Fruit fly (Drosophila melanogaster) whole organism, embryonic: ENCODE data around the gene CG6527.

Experiments used
- Bgb ChIP-seq: fragments of 200-800 bp; sonication (Bioruptor generic); IDR thresholded peaks from 2 replicates; pipeline ENCODE4 v1.3.6; 2022; ENCODE audit warnings: missing biosample characterization, missing genetic modification characterization; ENCODE audit not compliant: partially characterized antibody
- CG10209 ChIP-seq: fragments of 200-800 bp; sonication (Bioruptor generic); optimal IDR thresholded peaks from 3 replicates; lab custom pipeline; 2017; ENCODE audit warnings: missing biosample characterization, mild to moderate bottlenecking, missing genetic modification characterization, missing genetic modification reagents
- CG10462 ChIP-seq: fragments of 200-800 bp; sonication (Bioruptor generic); optimal IDR thresholded peaks from 2 replicates; lab custom pipeline; 2016; ENCODE audit warnings: missing biosample characterization, missing genetic modification characterization
- CG10543 ChIP-seq: fragments of 200-800 bp; sonication (Bioruptor generic); optimal IDR thresholded peaks from 3 replicates; lab custom pipeline; 2017; ENCODE audit warnings: missing biosample characterization, mild to moderate bottlenecking, missing genetic modification characterization, moderate library complexity
- CG10565 ChIP-seq: fragments of 200-800 bp; sonication (Bioruptor generic); optimal IDR thresholded peaks from 3 replicates; lab custom pipeline; 2016; ENCODE audit warnings: missing biosample characterization, mild to moderate bottlenecking, missing genetic modification characterization
- CG12104 ChIP-seq: fragments of 200-800 bp; sonication (Bioruptor generic); optimal IDR thresholded peaks from 3 replicates; lab custom pipeline; 2016; ENCODE audit warnings: missing biosample characterization, missing genetic modification characterization
- CG12236 ChIP-seq: fragments of 200-800 bp; sonication (Bioruptor generic); optimal IDR thresholded peaks from 2 replicates; lab custom pipeline; 2016; ENCODE audit warnings: missing biosample characterization, missing genetic modification characterization
- CG12391 ChIP-seq: fragments of 200-800 bp; sonication (Bioruptor generic); optimal IDR thresholded peaks from 3 replicates; lab custom pipeline; 2018; ENCODE audit warnings: missing biosample characterization, mild to moderate bottlenecking, missing genetic modification characterization, moderate library complexity
- CG12942 ChIP-seq: fragments of 200-800 bp; sonication (Bioruptor generic); optimal IDR thresholded peaks from 3 replicates; lab custom pipeline; 2016; ENCODE audit warnings: missing biosample characterization, missing genetic modification characterization
- CG15514 ChIP-seq: fragments of 200-800 bp; sonication (Bioruptor generic); optimal IDR thresholded peaks from 3 replicates; lab custom pipeline; 2017; ENCODE audit warnings: missing biosample characterization, missing genetic modification characterization, mild to moderate bottlenecking, moderate library complexity, missing genetic modification reagents
- CG2116 ChIP-seq: fragments of 200-800 bp; sonication (Bioruptor generic); optimal IDR thresholded peaks from 3 replicates; lab custom pipeline; 2018; ENCODE audit warnings: missing biosample characterization, mild to moderate bottlenecking, missing genetic modification characterization
- CG2129 ChIP-seq: fragments of 200-800 bp; sonication (Bioruptor generic); IDR thresholded peaks from 2 replicates; pipeline ENCODE4 v1.3.6; 2022; ENCODE audit warnings: missing biosample characterization, missing genetic modification characterization; ENCODE audit not compliant: partially characterized antibody
- CG30403 ChIP-seq: fragments of 200-800 bp; sonication (Bioruptor generic); optimal IDR thresholded peaks from 3 replicates; lab custom pipeline; 2016; ENCODE audit warnings: missing biosample characterization, missing genetic modification characterization
- CG31224 ChIP-seq: fragments of 200-800 bp; sonication (Bioruptor generic); IDR thresholded peaks from 2 replicates; pipeline ENCODE4 v1.3.6; 2022; ENCODE audit warnings: missing biosample characterization, missing genetic modification characterization
- CG31365 ChIP-seq: fragments of 200-800 bp; sonication (Bioruptor generic); optimal IDR thresholded peaks from 2 replicates; lab custom pipeline; 2018; ENCODE audit warnings: missing biosample characterization, mild to moderate bottlenecking, missing genetic modification characterization
- CG31388 ChIP-seq: fragments of 200-800 bp; sonication (Bioruptor generic); optimal IDR thresholded peaks from 2 replicates; lab custom pipeline; 2016; ENCODE audit warnings: missing biosample characterization, missing genetic modification characterization
- CG3281 ChIP-seq: fragments of 200-800 bp; sonication (Bioruptor generic); optimal IDR thresholded peaks from 3 replicates; lab custom pipeline; 2017; ENCODE audit warnings: missing biosample characterization, mild to moderate bottlenecking, missing genetic modification characterization
- CG3726 ChIP-seq: fragments of 200-800 bp; sonication (Bioruptor generic); IDR thresholded peaks from 3 replicates; pipeline ENCODE4, ENCODE4 v1.3.6; 2022; ENCODE audit warnings: missing biosample characterization, missing genetic modification characterization
- CG4360 ChIP-seq: fragments of 200-800 bp; sonication (Bioruptor generic); IDR thresholded peaks from 2 replicates; pipeline ENCODE4 v1.3.6; 2022; ENCODE audit warnings: missing biosample characterization, missing genetic modification characterization
- CG4424 ChIP-seq: fragments of 200-800 bp; sonication (Bioruptor generic); optimal IDR thresholded peaks from 3 replicates; lab custom pipeline; 2016; ENCODE audit warnings: missing biosample characterization, missing genetic modification characterization
- CG4617 ChIP-seq: fragments of 200-800 bp; sonication (Bioruptor generic); optimal IDR thresholded peaks from 3 replicates; lab custom pipeline; 2016; ENCODE audit warnings: missing biosample characterization, missing genetic modification characterization, borderline replicate concordance
- CG4730 ChIP-seq: fragments of 200-800 bp; sonication (Bioruptor generic); IDR thresholded peaks from 2 replicates; pipeline ENCODE4 v1.3.6; 2022; ENCODE audit warnings: missing biosample characterization, missing genetic modification characterization
- CG4820 ChIP-seq: fragments of 200-800 bp; sonication (Bioruptor generic); optimal IDR thresholded peaks from 3 replicates; lab custom pipeline; 2016; ENCODE audit warnings: missing biosample characterization, missing genetic modification characterization
- CG5180 ChIP-seq: fragments of 200-800 bp; sonication (Bioruptor generic); optimal IDR thresholded peaks from 3 replicates; lab custom pipeline; 2017; ENCODE audit warnings: missing biosample characterization, missing genetic modification characterization, mild to moderate bottlenecking, moderate library complexity, missing genetic modification reagents
- CG6254 ChIP-seq: fragments of 200-800 bp; sonication (Bioruptor generic); optimal IDR thresholded peaks from 3 replicates; lab custom pipeline; 2017; ENCODE audit warnings: mild to moderate bottlenecking, missing biosample characterization, missing genetic modification reagents, missing genetic modification characterization
- CG9437 ChIP-seq: fragments of 200-800 bp; sonication (Bioruptor generic); optimal IDR thresholded peaks from 2 replicates; lab custom pipeline; 2018; ENCODE audit warnings: missing biosample characterization, mild to moderate bottlenecking, missing genetic modification characterization
- Dbx ChIP-seq: fragments of 200-800 bp; sonication (Bioruptor generic); IDR thresholded peaks from 3 replicates; pipeline ENCODE4 v1.3.6; 2022; ENCODE audit warnings: missing biosample characterization, missing genetic modification characterization
- Dfd ChIP-seq, 2 experiments: fragments of >200 bp; optimal IDR thresholded peaks; 2 replicates each; lab custom pipeline; 2017; ENCODE audit warnings: missing biosample characterization in 2 of 2, missing genetic modification characterization in 2 of 2
- Gsc ChIP-seq: fragments of 200-800 bp; sonication (Bioruptor generic); IDR thresholded peaks from 2 replicates; pipeline ENCODE4 v1.3.6; 2022; ENCODE audit warnings: missing biosample characterization, missing genetic modification characterization
- Hand ChIP-seq: fragments of 200-800 bp; sonication (Bioruptor generic); optimal IDR thresholded peaks from 2 replicates; lab custom pipeline; 2017; ENCODE audit warnings: mild to moderate bottlenecking, missing biosample characterization, missing genetic modification reagents, missing genetic modification characterization
- Hr51 ChIP-seq, 2 experiments: fragments of 200-800 bp; sonication (Bioruptor generic); optimal IDR thresholded peaks; 2 replicates in 1 of 2; 3 replicates in 1 of 2; lab custom pipeline; 2016 to 2018; ENCODE audit warnings: missing biosample characterization in 2 of 2, missing genetic modification characterization in 2 of 2, mild to moderate bottlenecking in 1 of 2, moderate library complexity in 1 of 2
- Mes4 ChIP-seq: fragments of 200-800 bp; sonication (Bioruptor generic); optimal IDR thresholded peaks from 2 replicates; lab custom pipeline; 2016; ENCODE audit warnings: missing biosample characterization, missing genetic modification characterization
- Poxn ChIP-seq: fragments of 200-800 bp; sonication (Bioruptor generic); IDR thresholded peaks from 2 replicates; pipeline ENCODE4 v1.3.6; 2022; ENCODE audit warnings: missing biosample characterization, missing genetic modification characterization
- Spps ChIP-seq: fragments of 200-800 bp; sonication (Bioruptor generic); optimal IDR thresholded peaks from 2 replicates; lab custom pipeline; 2018; ENCODE audit warnings: missing biosample characterization, mild to moderate bottlenecking, missing genetic modification characterization
- ase ChIP-seq: fragments of 200-800 bp; sonication (Bioruptor generic); IDR thresholded peaks from 3 replicates; pipeline ENCODE4 v1.3.6; 2022; ENCODE audit warnings: missing biosample characterization, missing genetic modification characterization
- bbx ChIP-seq: fragments of 200-800 bp; sonication (Bioruptor generic); IDR thresholded peaks from 2 replicates; pipeline ENCODE4 v1.3.6; 2022; ENCODE audit warnings: missing biosample characterization, missing genetic modification characterization; ENCODE audit not compliant: partially characterized antibody
- cato ChIP-seq: fragments of 200-800 bp; sonication (Bioruptor generic); optimal IDR thresholded peaks from 2 replicates; lab custom pipeline; 2016; ENCODE audit warnings: missing biosample characterization, missing genetic modification characterization, borderline replicate concordance
- ems ChIP-seq: fragments of 200-800 bp; sonication (Bioruptor generic); optimal IDR thresholded peaks from 3 replicates; lab custom pipeline; 2016; ENCODE audit warnings: missing biosample characterization, missing genetic modification characterization
- gsb ChIP-seq: fragments of 200-800 bp; sonication (Bioruptor generic); IDR thresholded peaks from 2 replicates; pipeline ENCODE4 v1.3.6; 2022; ENCODE audit warnings: missing biosample characterization, missing genetic modification characterization
- luna ChIP-seq: fragments of 200-800 bp; sonication (Bioruptor generic); optimal IDR thresholded peaks from 2 replicates; lab custom pipeline; 2016; ENCODE audit warnings: missing biosample characterization, missing genetic modification characterization
- nerfin-1 ChIP-seq: fragments of 200-800 bp; sonication (Bioruptor generic); optimal IDR thresholded peaks from 3 replicates; lab custom pipeline; 2019; ENCODE audit warnings: missing biosample characterization, mild to moderate bottlenecking, missing genetic modification characterization, moderate library complexity
- org-1 ChIP-seq: fragments of 200-800 bp; sonication (Bioruptor generic); optimal IDR thresholded peaks from 2 replicates; lab custom pipeline; 2017; ENCODE audit warnings: missing biosample characterization, missing genetic modification characterization
- pita ChIP-seq: fragments of 200-800 bp; sonication (Bioruptor generic); optimal IDR thresholded peaks from 2 replicates; lab custom pipeline; 2017; ENCODE audit warnings: missing biosample characterization, mild to moderate bottlenecking, missing genetic modification characterization
- pzg ChIP-seq: fragments of 200-800 bp; sonication (Bioruptor generic); optimal IDR thresholded peaks from 3 replicates; lab custom pipeline; 2018; ENCODE audit warnings: missing biosample characterization, mild to moderate bottlenecking, missing genetic modification characterization, moderate library complexity
- rib ChIP-seq: fragments of 200-800 bp; sonication (Bioruptor generic); IDR thresholded peaks from 2 replicates; pipeline ENCODE4 v1.3.6; 2022; ENCODE audit warnings: missing biosample characterization, missing genetic modification characterization
- seq ChIP-seq: fragments of 200-800 bp; sonication (Bioruptor generic); IDR thresholded peaks from 2 replicates; pipeline ENCODE4 v1.3.6; 2022; ENCODE audit warnings: missing biosample characterization, missing genetic modification characterization
- sim ChIP-seq: fragments of 200-800 bp; sonication (Bioruptor generic); IDR thresholded peaks from 2 replicates; pipeline ENCODE4 v1.3.6; 2022; ENCODE audit warnings: missing biosample characterization, missing genetic modification characterization
- sima ChIP-seq: fragments of 200-800 bp; sonication (Bioruptor generic); optimal IDR thresholded peaks from 2 replicates; lab custom pipeline; 2016; ENCODE audit warnings: missing biosample characterization, missing genetic modification characterization
- sqz ChIP-seq: fragments of 200-800 bp; sonication (Bioruptor generic); optimal IDR thresholded peaks from 3 replicates; lab custom pipeline; 2018; ENCODE audit warnings: missing biosample characterization, mild to moderate bottlenecking, missing genetic modification characterization
- sug ChIP-seq: fragments of 200-800 bp; optimal IDR thresholded peaks from 2 replicates; lab custom pipeline; 2019; ENCODE audit warnings: missing biosample characterization, mild to moderate bottlenecking, missing genetic modification characterization, moderate library complexity
- wor ChIP-seq: fragments of 200-800 bp; sonication (Bioruptor generic); IDR thresholded peaks from 2 replicates; pipeline ENCODE4 v1.3.6; 2022; ENCODE audit warnings: missing biosample characterization, missing genetic modification characterization

Gene CG6527

dm6 chr3L:10518945-10519344 is 39.9 kb downstream of the CG6527 start (continued):
- TF ChIP-seq CG3726 (GFP tag; lab: Robert Waterston, UW) (peak; percentile 37; the same call in 1 of the 3 replicates), CG12391 (peak; percentile 60), CG10543 (GFP tag; lab: Kevin White, UChicago) (peak; percentile 24), CG12104 (GFP tag; lab: Kevin White, UChicago) (peak; percentile 88), ems (GFP tag; lab: Kevin White, UChicago) (peak; percentile 70), pita (no peak), CG2129 (no peak), sim (peak; percentile 86), Gsc (GFP tag; lab: Robert Waterston, UW) (no peak), CG15514 (GFP tag; lab: Kevin White, UChicago) (peak; percentile 30), CG12942 (GFP tag; lab: Kevin White, UChicago) (peak; percentile 75), wor (GFP tag; lab: Robert Waterston, UW) (no peak), CG9437 (GFP tag; lab: Kevin White, UChicago) (peak; percentile 1), CG4820 (GFP tag; lab: Kevin White, UChicago) (peak; percentile 66), Spps (tag; lab: Kevin White, UChicago) (peak; percentile 87), Hr51 (GFP tag; optimal IDR thresholded peaks at IDR 0.05; lab: Kevin White, UChicago) (peak in 1 of 2 experiments; percentile 79), CG4424 (GFP tag; lab: Kevin White, UChicago) (peak; percentile 83), CG12236 (GFP tag; lab: Kevin White, UChicago) (peak; percentile 93), CG31388 (GFP tag; lab: Kevin White, UChicago) (peak; percentile 43), rib (GFP tag; lab: Robert Waterston, UW) (no peak), Mes4 (GFP tag; lab: Kevin White, UChicago) (peak; percentile 89), Poxn (GFP tag; lab: Robert Waterston, UW) (no peak), bbx (GFP tag; lab: Robert Waterston, UW) (no peak), CG2116 (GFP tag; lab: Kevin White, UChicago) (peak; percentile 72), org-1 (GFP tag; lab: Kevin White, UChicago) (peak; percentile 89), cato (GFP tag; lab: Kevin White, UChicago) (peak; percentile 60), ase (0 out of 3 replicates have a peak, but pooled peaks have one; percentile 20), pzg (GFP tag; lab: Kevin White, UChicago) (no peak), Dfd (GFP tag; optimal IDR thresholded peaks at IDR 0.05; lab: Kevin White, UChicago) (no peak), CG4360 (GFP tag; lab: Robert Waterston, UW) (peak; percentile 67), CG3281 (GFP tag; lab: Kevin White, UChicago) (peak; percentile 65), CG4730 (GFP tag; lab: Robert Waterston, UW) (no peak), CG5180 (GFP tag; lab: Kevin White, UChicago) (peak; percentile 79), seq (0 out of 2 replicates have a peak, but pooled peaks have one; percentile 40), gsb (GFP tag; lab: Robert Waterston, UW) (no peak), nerfin-1 (tag; lab: Kevin White, UChicago) (peak; percentile 83), Bgb (GFP tag; lab: Robert Waterston, UW) (no peak), CG10209 (GFP tag; lab: Kevin White, UChicago) (peak; percentile 91), CG10565 (GFP tag; lab: Kevin White, UChicago) (peak; percentile 41), Dbx (no peak), CG6254 (GFP tag; lab: Kevin White, UChicago) (peak; percentile 86), Hand (GFP tag; lab: Kevin White, UChicago) (peak; percentile 40), CG31365 (peak; percentile 76), CG10462 (peak; percentile 72), CG4617 (peak; percentile 43), sug (no peak), CG30403 (GFP tag; lab: Kevin White, UChicago) (peak; percentile 40), sima (GFP tag; lab: Kevin White, UChicago) (peak; percentile 74), sqz (peak; percentile 95), CG31224 (no peak), luna (GFP tag; lab: Kevin White, UChicago) (no peak)
